Worm (Caenorhabditis elegans) whole organism, L3 larva: ENCODE measurements around the gene Y37E11B.2.

Experiments
- ceh-82 ChIP-seq: fragments of 150-350 bp; optimal IDR thresholded peaks from 2 replicates; lab custom pipeline; 2014; ENCODE audit warnings: missing biosample characterization, missing genetic modification characterization
- fkh-10 ChIP-seq: sonication (generic microtip); optimal IDR thresholded peaks from 2 replicates; lab custom pipeline; 2017; ENCODE audit warnings: missing biosample characterization, missing genetic modification reagents, missing genetic modification characterization
- lin-39 ChIP-seq: fragments of 150-350 bp; optimal IDR thresholded peaks from 2 replicates; lab custom pipeline; 2018; ENCODE audit warnings: missing biosample characterization, missing genetic modification reagents, missing genetic modification characterization
- nhr-237 ChIP-seq: fragments of 150-350 bp; optimal IDR thresholded peaks from 2 replicates; lab custom pipeline; 2014; ENCODE audit warnings: missing biosample characterization, missing genetic modification characterization
- unc-39 ChIP-seq: sonication (generic microtip); optimal IDR thresholded peaks from 4 replicates; lab custom pipeline; 2017; ENCODE audit warnings: missing biosample characterization, missing genetic modification characterization
- zag-1 ChIP-seq: fragments of 150-350 bp; optimal IDR thresholded peaks from 2 replicates; lab custom pipeline; 2014; ENCODE audit warnings: missing biosample characterization, missing genetic modification characterization

- TF ChIP-seq lin-39 (tag; lab: Kevin White, UChicago): no peak
- no peak for TF ChIP-seq fkh-10 (GFP tag; lab: Kevin White, UChicago)
- TF ChIP-seq unc-39 (tag; lab: Kevin White, UChicago): no peak
- TF ChIP-seq ceh-82: no peak
- no peak for TF ChIP-seq zag-1 (tag; lab: Kevin White, UChicago)
- no peak for TF ChIP-seq nhr-237 (tag; lab: Kevin White, UChicago)
Measured at ce11 chrIV:3593513-3593912, 15.3 kb downstream of the Y37E11B.2 start, which contains the start of gene taf-2.
